Fruit fly (Drosophila melanogaster): ENCODE measurements around the gene Ilp3.

Gene Ilp3

dm6 chr3L:9820248-9820647 is 18.3 kb upstream of the Ilp3 start (continued):
- TF ChIP-seq Rfx (GFP tag; IDR thresholded peaks at IDR 0.05) (0 out of 2 replicates have a peak, but pooled peaks have one; percentile 15), Drgx (GFP tag; IDR thresholded peaks at IDR 0.05) (no peak), Doc3 (GFP tag; IDR thresholded peaks at IDR 0.05; ENCODE audit: partially characterized antibody) (no peak), gcm2 (GFP tag; optimal IDR thresholded peaks at IDR 0.05) (no peak), lola (GFP tag; optimal IDR thresholded peaks at IDR 0.05) (no peak), crp (GFP tag; optimal IDR thresholded peaks at IDR 0.05) (no peak), phol (tag; optimal IDR thresholded peaks at IDR 0.05) (peak; percentile 64), Hey (tag; optimal IDR thresholded peaks at IDR 0.05) (no peak), Opbp (GFP tag; IDR thresholded peaks at IDR 0.05; ENCODE audit: partially characterized antibody) (no peak), Bteb2 (GFP tag; optimal IDR thresholded peaks at IDR 0.05) (no peak), CG33213 (GFP tag; optimal IDR thresholded peaks at IDR 0.05) (no peak), Ssrp (tag; optimal IDR thresholded peaks at IDR 0.05) (no peak), psq (GFP tag; optimal IDR thresholded peaks at IDR 0.05) (no peak), CG12659 (GFP tag; optimal IDR thresholded peaks at IDR 0.05) (no peak), Hmr (GFP tag; optimal IDR thresholded peaks at IDR 0.05) (no peak), bowl (GFP tag; IDR thresholded peaks at IDR 0.05) (no peak), yki (optimal IDR thresholded peaks at IDR 0.05) (no peak), crol (GFP tag; IDR thresholded peaks at IDR 0.05) (0 out of 2 replicates have a peak, but pooled peaks have one; percentile 46), Poxn (GFP tag; IDR thresholded peaks at IDR 0.05) (no peak), CG7271 (tag; optimal IDR thresholded peaks at IDR 0.05) (peak; percentile 79), CG15601 (tag; optimal IDR thresholded peaks at IDR 0.05) (no peak), ap (GFP tag; IDR thresholded peaks at IDR 0.05) (no peak), CG10959 (GFP tag; IDR thresholded peaks at IDR 0.05) (0 out of 2 replicates have a peak, but pooled peaks have one; percentile 30), CG9215 (GFP tag; IDR thresholded peaks at IDR 0.05) (no peak), Bdp1 (GFP tag; optimal IDR thresholded peaks at IDR 0.05) (no peak), Med (GFP tag) (peak; percentile 77)

- peak; percentile 66 for TF ChIP-seq nau (GFP tag; optimal IDR thresholded peaks at IDR 0.05)
- no peak for TF ChIP-seq CG10274 (GFP tag; optimal IDR thresholded peaks at IDR 0.05)
- peak; percentile 19; the same call in 1 of the 2 replicates for TF ChIP-seq Drgx (GFP tag; IDR thresholded peaks at IDR 0.05)
- no peak for TF ChIP-seq gt (GFP tag; IDR thresholded peaks at IDR 0.05)
- no peak for TF ChIP-seq CG2199 (GFP tag; IDR thresholded peaks at IDR 0.05)
- TF ChIP-seq CG33557 (GFP tag; optimal IDR thresholded peaks at IDR 0.05): no peak
- TF ChIP-seq CG14965 (GFP tag; optimal IDR thresholded peaks at IDR 0.05; ENCODE audit: borderline replicate concordance): no peak
- no peak for TF ChIP-seq Hr78 (GFP tag; optimal IDR thresholded peaks at IDR 0.05)
- TF ChIP-seq br (optimal IDR thresholded peaks at IDR 0.05): no peak
- no peak for TF ChIP-seq CTCF (GFP tag; optimal IDR thresholded peaks at IDR 0.05)
- TF ChIP-seq CG12299 (tag; optimal IDR thresholded peaks at IDR 0.05): no peak
- 0 out of 4 replicates have a peak, but pooled peaks have one; percentile 27 for TF ChIP-seq chinmo (GFP tag; IDR thresholded peaks at IDR 0.05; ENCODE audit: partially characterized antibody)
- no peak for TF ChIP-seq E2f1 (GFP tag; IDR thresholded peaks at IDR 0.05)
- TF ChIP-seq CG42726 (GFP tag; IDR thresholded peaks at IDR 0.05; ENCODE audit: partially characterized antibody): no peak
- TF ChIP-seq Doc2 (GFP tag; IDR thresholded peaks at IDR 0.05): no peak
- TF ChIP-seq CG11723 (GFP tag; optimal IDR thresholded peaks at IDR 0.05): no peak
- TF ChIP-seq CG17912 (GFP tag; optimal IDR thresholded peaks at IDR 0.05): no peak
- TF ChIP-seq CG13624 (GFP tag; optimal IDR thresholded peaks at IDR 0.05): no peak
- TF ChIP-seq CG18599 (GFP tag; optimal IDR thresholded peaks at IDR 0.05): no peak
- no peak for TF ChIP-seq tin (GFP tag; optimal IDR thresholded peaks at IDR 0.05)
- no peak for TF ChIP-seq CG14441 (GFP tag; IDR thresholded peaks at IDR 0.05)
- no peak for TF ChIP-seq ftz-f1 (GFP tag; optimal IDR thresholded peaks at IDR 0.05)
- no peak for TF ChIP-seq fd3F (GFP tag; optimal IDR thresholded peaks at IDR 0.05)
- no peak for TF ChIP-seq slou (GFP tag; optimal IDR thresholded peaks at IDR 0.05)
- TF ChIP-seq MESR4 (GFP tag; optimal IDR thresholded peaks at IDR 0.05): no peak
- peak in 1 of 2 experiments; percentile 85 for TF ChIP-seq Pdp1 (GFP tag; optimal IDR thresholded peaks at IDR 0.05)
- no peak for TF ChIP-seq Meics (GFP tag; optimal IDR thresholded peaks at IDR 0.05)
Measured at dm6 chr3L:9815705-9816104, 13.8 kb upstream of the Ilp3 start.
